Worm (Caenorhabditis elegans) whole organism, early embryonic: ENCODE results near the gene F46H6.5.

Experiments
- B0310.2 ChIP-seq: sonication (generic microtip); optimal IDR thresholded peaks from 2 replicates; lab custom pipeline; 2016; ENCODE audit warnings: mild to moderate bottlenecking, missing genetic modification characterization, missing compliant biosample characterization
- F13C5.2 ChIP-seq: sonication (generic microtip); optimal IDR thresholded peaks from 2 replicates; lab custom pipeline; 2017; ENCODE audit warnings: mild to moderate bottlenecking, missing genetic modification characterization, inconsistent platforms, missing compliant biosample characterization
- aly-1 ChIP-seq: sonication (generic microtip); optimal IDR thresholded peaks from 2 replicates; lab custom pipeline; 2016; ENCODE audit warnings: missing genetic modification characterization, missing compliant biosample characterization
- ama-1 ChIP-seq: fragments of 150-350 bp; optimal IDR thresholded peaks from 2 replicates; lab custom pipeline; 2014
- ceh-13 ChIP-seq: fragments of 200-800 bp; sonication (Bioruptor generic); optimal IDR thresholded peaks from 2 replicates; lab custom pipeline; 2018; ENCODE audit warnings: mild to moderate bottlenecking, missing genetic modification characterization, missing compliant biosample characterization
- ceh-36 ChIP-seq: sonication (generic microtip); optimal IDR thresholded peaks from 2 replicates; lab custom pipeline; 2016; ENCODE audit warnings: missing genetic modification characterization, inconsistent platforms, missing compliant biosample characterization
- ets-7 ChIP-seq: sonication (generic microtip); optimal IDR thresholded peaks from 2 replicates; lab custom pipeline; 2016; ENCODE audit warnings: missing genotype, missing genetic modification characterization, missing compliant biosample characterization
- flt-1 ChIP-seq: fragments of 200-800 bp; sonication (Bioruptor generic); IDR thresholded peaks from 2 replicates; pipeline ENCODE4 v1.3.6; 2022; ENCODE audit warnings: missing genetic modification characterization, missing compliant biosample characterization
- hmbx-1 ChIP-seq: sonication (generic microtip); optimal IDR thresholded peaks from 2 replicates; lab custom pipeline; 2016; ENCODE audit warnings: mild to moderate bottlenecking, missing genetic modification characterization, missing compliant biosample characterization
- hmg-4 ChIP-seq: fragments of 200-800 bp; sonication (Bioruptor generic); optimal IDR thresholded peaks from 2 replicates; lab custom pipeline; 2018; ENCODE audit warnings: mild to moderate bottlenecking, missing genetic modification characterization, missing compliant biosample characterization
- hnd-1 ChIP-seq: sonication (generic microtip); optimal IDR thresholded peaks from 2 replicates; lab custom pipeline; 2016; ENCODE audit warnings: missing genetic modification characterization, missing compliant biosample characterization
- pes-1 ChIP-seq: fragments of 200-800 bp; sonication (Bioruptor generic); IDR thresholded peaks from 2 replicates; pipeline ENCODE4 v1.3.6; 2022; ENCODE audit warnings: missing genetic modification reagents, missing genetic modification characterization, missing compliant biosample characterization
- scrt-1 ChIP-seq: fragments of 200-800 bp; sonication (Bioruptor generic); IDR thresholded peaks from 2 replicates; pipeline ENCODE4 v1.3.6; 2022; ENCODE audit warnings: missing genetic modification characterization, missing compliant biosample characterization
- sea-1 ChIP-seq: fragments of 200-800 bp; sonication (Bioruptor generic); conservative IDR thresholded peaks from 2 replicates; pipeline ENCODE4 v1.3.6; 2022; ENCODE audit warnings: missing genetic modification characterization, missing compliant biosample characterization
- tbx-11 ChIP-seq: fragments of 200-800 bp; sonication (Bioruptor generic); IDR thresholded peaks from 2 replicates; pipeline ENCODE4 v1.3.6; 2022; ENCODE audit warnings: missing genetic modification characterization, missing compliant biosample characterization
- tbx-37 ChIP-seq: fragments of 200-800 bp; sonication (Bioruptor generic); conservative IDR thresholded peaks from 2 replicates; pipeline ENCODE4 v1.3.6; 2022; ENCODE audit warnings: missing genetic modification reagents, missing genetic modification characterization, missing compliant biosample characterization
- tra-4 ChIP-seq: sonication (generic microtip); optimal IDR thresholded peaks from 2 replicates; lab custom pipeline; 2017; ENCODE audit warnings: missing genetic modification characterization, missing compliant biosample characterization

Gene F46H6.5

DNA sequence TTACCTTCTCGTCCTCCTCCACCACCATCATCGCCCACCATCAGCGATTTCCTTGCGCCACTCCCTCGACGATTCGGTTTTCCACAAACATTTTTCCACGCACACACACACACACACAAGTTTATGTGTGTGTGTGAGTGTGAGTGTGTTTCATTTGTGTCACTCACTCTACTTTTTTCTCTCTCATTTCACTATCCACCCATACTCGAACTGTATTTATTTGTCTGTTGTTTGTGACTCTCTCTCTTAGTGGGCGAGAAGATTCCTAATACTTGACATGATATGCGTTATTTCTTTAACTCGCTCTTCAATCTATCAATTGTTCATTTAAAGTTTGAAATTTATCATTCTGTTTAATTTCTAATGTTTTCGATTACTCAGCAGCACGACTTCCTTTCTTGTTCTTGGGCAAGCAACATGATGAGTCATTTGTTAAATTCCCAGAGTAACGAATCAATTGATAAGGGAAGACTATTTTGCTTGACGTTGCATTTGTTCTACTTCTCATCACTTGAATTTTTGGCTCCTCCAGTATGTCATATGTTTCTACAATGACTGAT is 15.2 kb upstream of the F46H6.5 start:
- TF ChIP-seq ceh-36 (tag; lab: Kevin White, UChicago) (no peak), hmg-4 (GFP tag; lab: Kevin White, UChicago) (no peak), tbx-37 (GFP tag; lab: Robert Waterston, UW) (no peak), F13C5.2 (no peak), pes-1 (no peak), flt-1 (no peak), tra-4 (tag; lab: Kevin White, UChicago) (no peak), hmbx-1 (tag; lab: Kevin White, UChicago) (no peak), sea-1 (GFP tag; lab: Robert Waterston, UW) (no peak), hnd-1 (tag; lab: Kevin White, UChicago) (no peak), ceh-13 (GFP tag; lab: Kevin White, UChicago) (no peak), ama-1 (no peak), tbx-11 (GFP tag; lab: Robert Waterston, UW) (no peak), aly-1 (tag; lab: Kevin White, UChicago) (no peak)

ce11 chrX:4504108-4504668 is 12.2 kb upstream of the F46H6.5 start, which contains the start of gene dgk-2:
TSS of gene dgk-2 (minus strand) at chrX:4504388.
- no peak for TF ChIP-seq ceh-36 (tag; lab: Kevin White, UChicago)
- no peak for TF ChIP-seq B0310.2 (tag; lab: Kevin White, UChicago)
- no peak for TF ChIP-seq tbx-37 (GFP tag; lab: Robert Waterston, UW)
- no peak for TF ChIP-seq tra-4 (tag; lab: Kevin White, UChicago)
- no peak for TF ChIP-seq ets-7
- TF ChIP-seq scrt-1 (GFP tag; lab: Robert Waterston, UW): no peak
- no peak for TF ChIP-seq ama-1
- TF ChIP-seq hmg-4 (GFP tag; lab: Kevin White, UChicago): peak; percentile 25
- peak; percentile 49 for TF ChIP-seq F13C5.2
- TF ChIP-seq hnd-1 (tag; lab: Kevin White, UChicago): no peak
- no peak for TF ChIP-seq flt-1
- no peak for TF ChIP-seq ceh-13 (GFP tag; lab: Kevin White, UChicago)
- TF ChIP-seq sea-1 (GFP tag; lab: Robert Waterston, UW): peak; percentile 51; the same call in 1 of the 2 replicates

DNA sequence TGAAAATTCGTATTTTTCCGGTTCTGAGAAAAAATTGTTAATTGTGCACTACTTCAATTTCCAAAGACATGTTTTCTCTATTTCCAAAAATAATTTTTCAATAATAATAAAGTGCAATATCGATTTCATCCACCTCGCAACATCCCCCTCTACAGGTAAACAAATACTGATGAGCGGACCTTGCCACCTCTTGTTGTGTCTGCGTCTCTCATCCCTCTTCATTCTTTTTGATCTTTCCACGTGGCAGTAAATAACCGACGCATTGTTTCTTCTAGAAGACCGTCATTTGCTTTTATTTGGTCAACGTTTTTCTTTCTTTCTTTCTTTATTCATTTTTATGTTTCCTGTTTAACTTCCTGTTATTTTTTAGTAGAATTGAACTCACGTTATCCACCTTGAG is 11.3 kb upstream of the F46H6.5 start:
- no peak for TF ChIP-seq B0310.2 (tag; lab: Kevin White, UChicago)
- TF ChIP-seq tbx-11 (GFP tag; lab: Robert Waterston, UW): no peak
- no peak for TF ChIP-seq ceh-36 (tag; lab: Kevin White, UChicago)
- TF ChIP-seq pes-1: no peak
- no peak for TF ChIP-seq ama-1
- no peak for TF ChIP-seq tra-4 (tag; lab: Kevin White, UChicago)
- TF ChIP-seq hnd-1 (tag; lab: Kevin White, UChicago): no peak

ce11 chrX:4502039-4502438 is 10.0 kb upstream of the F46H6.5 start:
- no peak for TF ChIP-seq tbx-11 (GFP tag; lab: Robert Waterston, UW)
- TF ChIP-seq sea-1 (GFP tag; lab: Robert Waterston, UW): no peak
- TF ChIP-seq ceh-13 (GFP tag; lab: Kevin White, UChicago): no peak
- no peak for TF ChIP-seq ama-1
- no peak for TF ChIP-seq hmbx-1 (tag; lab: Kevin White, UChicago)
- no peak for TF ChIP-seq ceh-36 (tag; lab: Kevin White, UChicago)
- TF ChIP-seq pes-1: no peak
- no peak for TF ChIP-seq ets-7
- TF ChIP-seq tra-4 (tag; lab: Kevin White, UChicago): no peak
- no peak for TF ChIP-seq F13C5.2
- TF ChIP-seq hnd-1 (tag; lab: Kevin White, UChicago): no peak
- no peak for TF ChIP-seq hmg-4 (GFP tag; lab: Kevin White, UChicago)
- TF ChIP-seq scrt-1 (GFP tag; lab: Robert Waterston, UW): no peak
- TF ChIP-seq B0310.2 (tag; lab: Kevin White, UChicago): no peak
- no peak for TF ChIP-seq flt-1
- TF ChIP-seq tbx-37 (GFP tag; lab: Robert Waterston, UW): no peak
- no peak for TF ChIP-seq aly-1 (tag; lab: Kevin White, UChicago)

DNA sequence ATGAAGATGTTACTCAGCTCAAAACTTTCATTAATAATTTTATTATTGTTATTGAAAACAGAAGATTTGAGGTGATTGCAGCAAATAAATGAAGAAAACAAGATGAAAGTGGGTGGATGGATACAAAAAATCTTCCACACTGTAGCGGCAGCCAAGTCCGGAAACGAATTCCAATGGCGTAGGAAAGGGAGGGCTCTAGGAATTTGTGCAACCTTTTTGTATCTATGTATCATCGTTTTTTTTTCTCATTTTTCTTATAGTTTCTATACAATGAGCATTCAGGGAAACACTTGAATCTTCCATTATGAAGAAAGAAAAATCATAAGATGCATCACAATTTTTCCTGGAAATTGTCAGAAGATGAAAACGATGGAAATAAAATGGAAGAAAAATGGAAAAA is 8.5 kb upstream of the F46H6.5 start:
- TF ChIP-seq hmbx-1 (tag; lab: Kevin White, UChicago) (no peak), hmg-4 (GFP tag; lab: Kevin White, UChicago) (no peak), ets-7 (no peak), B0310.2 (tag; lab: Kevin White, UChicago) (no peak), aly-1 (tag; lab: Kevin White, UChicago) (no peak), ceh-36 (tag; lab: Kevin White, UChicago) (no peak), ceh-13 (GFP tag; lab: Kevin White, UChicago) (no peak), scrt-1 (GFP tag; lab: Robert Waterston, UW) (no peak), ama-1 (no peak), tra-4 (tag; lab: Kevin White, UChicago) (no peak), tbx-37 (GFP tag; lab: Robert Waterston, UW) (no peak), hnd-1 (tag; lab: Kevin White, UChicago) (no peak), pes-1 (no peak)

- peak; percentile 77 for TF ChIP-seq hmg-4 (GFP tag; lab: Kevin White, UChicago)
- no peak for TF ChIP-seq tbx-37 (GFP tag; lab: Robert Waterston, UW)
Observed at ce11 chrX:4498478-4498877, 6.5 kb upstream of the F46H6.5 start.

DNA sequence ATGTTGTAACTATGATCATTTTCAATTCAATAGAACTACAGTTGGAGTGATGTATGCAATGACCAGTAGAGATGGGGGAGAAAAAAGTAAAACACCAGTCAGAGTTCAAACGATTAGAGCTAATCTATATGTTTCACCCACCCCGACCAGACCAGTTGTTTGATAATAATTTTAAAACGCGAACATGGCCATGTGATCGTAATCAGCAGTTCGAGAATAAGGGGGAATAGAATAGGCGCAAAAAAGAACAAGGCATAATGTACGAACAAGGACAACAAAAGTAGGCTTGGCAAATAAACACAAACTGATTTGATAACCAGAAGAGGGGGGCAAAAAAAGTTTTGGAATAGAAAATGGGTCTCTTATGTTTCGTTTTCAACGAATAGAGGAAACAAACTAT is 6.1 kb upstream of the F46H6.5 start:
- TF ChIP-seq ceh-36 (tag; lab: Kevin White, UChicago): no peak
